Fruit fly (Drosophila melanogaster): ENCODE results near the gene CG31886.

Gene CG31886

DNA sequence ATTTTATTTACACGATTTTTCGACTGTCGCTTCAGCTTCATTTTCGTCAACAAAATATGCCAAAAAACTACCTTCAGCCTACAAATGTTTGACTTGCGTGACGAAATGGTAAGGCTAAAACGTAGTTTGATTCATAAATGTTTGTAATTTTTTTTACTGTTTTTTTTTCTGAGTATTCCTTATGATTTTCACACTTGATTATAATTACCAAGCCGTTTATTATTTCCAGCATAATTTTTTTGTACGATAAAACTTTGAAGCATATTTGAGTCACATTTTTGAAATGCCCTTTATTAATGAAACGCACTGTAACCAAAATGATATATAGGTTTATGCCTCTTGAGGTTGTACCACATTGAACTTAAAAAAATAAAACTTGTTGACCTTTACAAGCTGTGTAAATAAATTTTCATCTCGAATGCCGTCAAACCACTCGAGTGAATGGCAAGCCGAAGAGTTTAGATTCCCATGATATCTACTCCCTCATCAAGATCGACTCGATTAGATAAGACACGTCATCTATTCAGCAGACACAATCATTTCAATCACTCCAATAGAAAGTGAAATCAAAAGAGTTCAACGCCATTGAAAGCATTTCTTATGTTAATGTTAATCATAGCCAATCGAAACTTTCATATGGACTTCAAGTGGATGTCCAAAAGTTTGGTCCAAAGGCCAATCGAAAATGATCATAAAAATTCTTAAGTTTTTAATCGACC is 23.9 kb upstream of the CG31886 start:
- no peak for TF ChIP-seq GATAd (GFP tag; optimal IDR thresholded peaks at IDR 0.05)
- TF ChIP-seq brk (GFP tag; optimal IDR thresholded peaks at IDR 0.05): no peak
- TF ChIP-seq br (GFP tag; optimal IDR thresholded peaks at IDR 0.05): no peak
- no peak for TF ChIP-seq CG9705 (GFP tag; optimal IDR thresholded peaks at IDR 0.05)
- no peak for TF ChIP-seq HLH106 (tag; optimal IDR thresholded peaks at IDR 0.05)

DNA sequence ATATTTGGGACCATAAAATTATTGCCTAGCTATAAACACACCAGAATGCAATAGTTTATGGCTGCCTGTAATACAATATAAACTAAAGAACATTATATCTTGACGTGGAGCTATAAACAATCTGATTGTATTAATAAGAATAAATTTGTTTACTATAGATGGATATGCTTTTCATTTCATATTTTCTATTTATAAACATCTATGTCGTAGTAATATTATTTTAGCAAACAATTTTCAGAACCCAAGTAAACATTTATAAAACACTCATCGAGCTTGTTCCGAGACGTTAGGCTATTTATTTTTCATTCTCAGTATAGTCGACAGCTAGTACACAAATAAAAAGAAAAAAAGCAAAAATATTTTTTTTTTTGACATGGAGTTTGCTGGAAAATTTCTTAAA is 21.5 kb upstream of the CG31886 start, which contains the start of gene CG18662:
Gene CG18662, plus strand, starts transcription at position 301 of the 400 bp plus-strand sequence.
- TF ChIP-seq tai (GFP tag; optimal IDR thresholded peaks at IDR 0.05) (no peak), foxo (GFP tag; optimal IDR thresholded peaks at IDR 0.05) (no peak), CrebA (GFP tag; optimal IDR thresholded peaks at IDR 0.05; ENCODE audit: borderline replicate concordance) (no peak), lola (GFP tag; optimal IDR thresholded peaks at IDR 0.05) (no peak)

- no peak for TF ChIP-seq Hr83 (GFP tag; optimal IDR thresholded peaks at IDR 0.05; ENCODE audit: poor library complexity, severe bottlenecking)
- no peak for TF ChIP-seq CrebA (GFP tag; optimal IDR thresholded peaks at IDR 0.05; ENCODE audit: borderline replicate concordance)
- TF ChIP-seq usp (GFP tag; optimal IDR thresholded peaks at IDR 0.05): no peak
- no peak for TF ChIP-seq ey (GFP tag; optimal IDR thresholded peaks at IDR 0.05)
- no peak for TF ChIP-seq GATAd (GFP tag; optimal IDR thresholded peaks at IDR 0.05)
- no peak for TF ChIP-seq pan (optimal IDR thresholded peaks at IDR 0.05)
- no peak for TF ChIP-seq sage (GFP tag; optimal IDR thresholded peaks at IDR 0.05)
- no peak for TF ChIP-seq jim (GFP tag; optimal IDR thresholded peaks at IDR 0.05)
- TF ChIP-seq h (GFP tag; optimal IDR thresholded peaks at IDR 0.05): no peak
- TF ChIP-seq rgr (GFP tag; optimal IDR thresholded peaks at IDR 0.05): no peak
- no peak for TF ChIP-seq Vsx2 (GFP tag; optimal IDR thresholded peaks at IDR 0.05; ENCODE audit: partially characterized antibody)
- no peak for TF ChIP-seq Myc (optimal IDR thresholded peaks at IDR 0.05)
Observed at dm6 chr2L:8975328-8975727, 16.5 kb upstream of the CG31886 start, which contains the start of gene CG9541. Gene CG9541 (minus strand): TSS chr2L:8975428.

DNA sequence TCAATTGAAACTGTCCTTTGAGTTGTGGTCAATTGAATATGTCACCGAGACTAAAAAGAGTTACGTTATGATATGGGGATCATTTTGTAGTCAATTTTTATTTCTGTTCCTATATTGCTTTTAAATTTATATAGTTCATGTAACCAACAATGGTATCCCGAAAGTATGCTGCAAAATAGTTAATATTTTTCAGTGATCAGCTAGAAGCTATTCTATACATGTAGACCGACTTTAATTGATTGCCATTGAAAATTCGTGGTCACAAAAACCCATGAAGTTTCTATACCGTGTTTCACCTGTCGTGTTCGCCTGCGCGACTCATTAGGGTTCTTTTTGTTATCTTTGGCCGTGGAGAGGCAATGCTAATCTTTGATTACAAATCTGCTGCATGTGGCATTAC is 15.7 kb upstream of the CG31886 start:
- TF ChIP-seq Myc (optimal IDR thresholded peaks at IDR 0.05) (peak; percentile 41), Dfd (GFP tag; optimal IDR thresholded peaks at IDR 0.05) (no peak), N (GFP tag; optimal IDR thresholded peaks at IDR 0.05) (peak; percentile 21)

- TF ChIP-seq lola (GFP tag; optimal IDR thresholded peaks at IDR 0.05): no peak
- no peak for TF ChIP-seq Dfd (GFP tag; optimal IDR thresholded peaks at IDR 0.05)
- no peak for TF ChIP-seq Dif (GFP tag; optimal IDR thresholded peaks at IDR 0.05; ENCODE audit: partially characterized antibody)
- TF ChIP-seq fru (GFP tag; optimal IDR thresholded peaks at IDR 0.05): no peak
- no peak for TF ChIP-seq usp (GFP tag; optimal IDR thresholded peaks at IDR 0.05)
- no peak for TF ChIP-seq GATAd (GFP tag; optimal IDR thresholded peaks at IDR 0.05)
- no peak for TF ChIP-seq ey (GFP tag; optimal IDR thresholded peaks at IDR 0.05)
- TF ChIP-seq jim (GFP tag; optimal IDR thresholded peaks at IDR 0.05): no peak
- TF ChIP-seq Mio (GFP tag; optimal IDR thresholded peaks at IDR 0.05): no peak
- TF ChIP-seq OdsH (GFP tag; optimal IDR thresholded peaks at IDR 0.05): no peak
- no peak for TF ChIP-seq pan (optimal IDR thresholded peaks at IDR 0.05)
Observed at dm6 chr2L:8972905-8973304, 14.1 kb upstream of the CG31886 start.

dm6 chr2L:8967235-8967634 is 8.4 kb upstream of the CG31886 start, which contains the start of gene CG18088:
Gene CG18088 (plus strand): TSS chr2L:8967535.
- TF ChIP-seq Sp1 (GFP tag; optimal IDR thresholded peaks at IDR 0.05): no peak
- no peak for TF ChIP-seq tai (GFP tag; optimal IDR thresholded peaks at IDR 0.05)
- no peak for TF ChIP-seq woc (GFP tag; optimal IDR thresholded peaks at IDR 0.05)
- TF ChIP-seq Hr83 (GFP tag; optimal IDR thresholded peaks at IDR 0.05; ENCODE audit: poor library complexity, severe bottlenecking): no peak
- no peak for TF ChIP-seq ey (GFP tag; optimal IDR thresholded peaks at IDR 0.05)
- TF ChIP-seq psq (GFP tag; optimal IDR thresholded peaks at IDR 0.05): no peak

dm6 chr2L:8964657-8965056 is 5.8 kb upstream of the CG31886 start, which contains the start of gene CG32984:
Gene CG32984 (plus strand): TSS chr2L:8964957.
- no peak for TF ChIP-seq ey (GFP tag; optimal IDR thresholded peaks at IDR 0.05)
- no peak for TF ChIP-seq Hr83 (GFP tag; optimal IDR thresholded peaks at IDR 0.05; ENCODE audit: poor library complexity, severe bottlenecking)
- no peak for TF ChIP-seq Dfd (GFP tag; optimal IDR thresholded peaks at IDR 0.05)
- TF ChIP-seq Hr78 (GFP tag; optimal IDR thresholded peaks at IDR 0.05): no peak
- no peak for TF ChIP-seq N (GFP tag; optimal IDR thresholded peaks at IDR 0.05)
- no peak for TF ChIP-seq lola (GFP tag; optimal IDR thresholded peaks at IDR 0.05)
- no peak for TF ChIP-seq GATAd (GFP tag; optimal IDR thresholded peaks at IDR 0.05)
- no peak for TF ChIP-seq tai (GFP tag; optimal IDR thresholded peaks at IDR 0.05)
- no peak for TF ChIP-seq OdsH (GFP tag; optimal IDR thresholded peaks at IDR 0.05)
- TF ChIP-seq woc (GFP tag; optimal IDR thresholded peaks at IDR 0.05): no peak
- TF ChIP-seq rgr (GFP tag; optimal IDR thresholded peaks at IDR 0.05): no peak
- no peak for TF ChIP-seq jim (GFP tag; optimal IDR thresholded peaks at IDR 0.05)
- TF ChIP-seq Vsx2 (GFP tag; optimal IDR thresholded peaks at IDR 0.05; ENCODE audit: partially characterized antibody): no peak
- no peak for TF ChIP-seq dsf (GFP tag; optimal IDR thresholded peaks at IDR 0.05; ENCODE audit: borderline replicate concordance)
- no peak for TF ChIP-seq sage (GFP tag; optimal IDR thresholded peaks at IDR 0.05)
- TF ChIP-seq CrebA (GFP tag; optimal IDR thresholded peaks at IDR 0.05; ENCODE audit: borderline replicate concordance): no peak
- no peak for TF ChIP-seq brk (GFP tag; optimal IDR thresholded peaks at IDR 0.05)
- TF ChIP-seq CG32264 (GFP tag; optimal IDR thresholded peaks at IDR 0.05): no peak
- no peak for TF ChIP-seq Sp1 (GFP tag; optimal IDR thresholded peaks at IDR 0.05)
- no peak for TF ChIP-seq psq (GFP tag; optimal IDR thresholded peaks at IDR 0.05)

Data from whole organism, wandering third instar larva.